Worm (Caenorhabditis elegans) whole organism, midembryonic: ENCODE results near the gene srw-54.

Source experiments
- T22C8.4 ChIP-seq: fragments of 200-800 bp; sonication (Bioruptor generic); IDR thresholded peaks from 2 replicates; pipeline ENCODE4 v1.3.6; 2022; ENCODE audit warnings: missing genetic modification characterization, missing compliant biosample characterization
- cog-1 ChIP-seq: sonication (generic microtip); optimal IDR thresholded peaks from 2 replicates; lab custom pipeline; 2016; ENCODE audit warnings: missing genetic modification characterization, missing compliant biosample characterization
- flt-1 ChIP-seq: fragments of 200-800 bp; sonication (Bioruptor generic); IDR thresholded peaks from 2 replicates; pipeline ENCODE4 v1.3.6; 2022; ENCODE audit warnings: missing genetic modification characterization, missing compliant biosample characterization
- klf-2 ChIP-seq: fragments of 200-800 bp; sonication (Bioruptor generic); conservative IDR thresholded peaks from 2 replicates; pipeline ENCODE4 v1.3.6; 2022; ENCODE audit warnings: missing genetic modification reagents, missing genetic modification characterization, missing compliant biosample characterization
- med-1 ChIP-seq: sonication (generic microtip); optimal IDR thresholded peaks from 2 replicates; lab custom pipeline; 2017; ENCODE audit warnings: missing genetic modification characterization, mild to moderate bottlenecking, missing compliant biosample characterization, antibody characterized with exemption, missing genetic modification reagents; ENCODE audit not compliant: insufficient read depth

DNA sequence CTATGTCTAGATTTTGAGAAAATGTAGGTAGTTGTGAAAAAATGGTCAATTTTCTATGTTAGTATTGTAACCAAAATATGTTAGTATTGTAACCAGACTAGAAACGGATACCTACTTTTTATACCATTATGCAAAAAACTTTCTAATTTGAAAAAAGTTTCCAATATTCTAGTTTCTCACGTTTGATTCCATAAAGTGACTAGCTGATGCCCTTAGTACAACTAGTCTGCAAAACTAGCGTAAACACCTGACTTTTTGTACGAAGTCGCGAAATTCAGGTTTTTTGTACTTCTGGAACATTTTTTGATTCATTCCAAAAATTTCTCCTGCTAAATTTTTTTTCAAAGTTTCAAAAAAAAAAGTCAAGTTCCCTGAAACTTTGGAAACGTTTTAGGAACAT lies 43.1 kb upstream of the srw-54 start:
- TF ChIP-seq T22C8.4 (GFP tag; lab: Robert Waterston, UW) (no peak), klf-2 (GFP tag; lab: Robert Waterston, UW) (no peak), flt-1 (GFP tag; lab: Robert Waterston, UW) (no peak), med-1 (GFP tag; lab: Kevin White, UChicago) (no peak), cog-1 (tag; lab: Kevin White, UChicago) (no peak)
